Worm (Caenorhabditis elegans) whole organism, L4 larva: ENCODE data around the gene nep-11.

Source experiments
- T26A8.4 ChIP-seq: fragments of 200-800 bp; sonication (Bioruptor generic); IDR thresholded peaks from 2 replicates; pipeline ENCODE4 v1.3.6; 2022; ENCODE audit warnings: missing genetic modification characterization, missing compliant biosample characterization
- Y48G9A.11 ChIP-seq: fragments of 200-800 bp; sonication (Bioruptor generic); IDR thresholded peaks from 2 replicates; pipeline ENCODE4 v1.3.6; 2022; ENCODE audit warnings: missing genetic modification reagents, missing genetic modification characterization, missing compliant biosample characterization
- aha-1 ChIP-seq: fragments of 150-350 bp; peaks from one replicate; lab custom pipeline; 2014; ENCODE audit warnings: missing biosample characterization, missing genetic modification characterization
- ama-1 ChIP-seq: fragments of 150-350 bp; optimal IDR thresholded peaks from 2 replicates; lab custom pipeline; 2014; ENCODE audit warnings: inconsistent platforms, mixed read lengths
- cey-2 ChIP-seq: sonication (generic microtip); optimal IDR thresholded peaks from 3 replicates; lab custom pipeline; 2017; ENCODE audit warnings: missing genetic modification characterization, mild to moderate bottlenecking, missing compliant biosample characterization, antibody characterized with exemption, borderline replicate concordance; ENCODE audit not compliant: insufficient read depth
- egl-27 ChIP-seq: sonication (generic microtip); optimal IDR thresholded peaks from 3 replicates; lab custom pipeline; 2017; ENCODE audit warnings: missing biosample characterization, missing genetic modification reagents, missing genetic modification characterization
- fkh-10 ChIP-seq: fragments of 150-350 bp; optimal IDR thresholded peaks from 2 replicates; lab custom pipeline; 2014; ENCODE audit warnings: missing biosample characterization, missing genetic modification reagents, missing genetic modification characterization
- fos-1 ChIP-seq: fragments of 150-350 bp; optimal IDR thresholded peaks from 2 replicates; lab custom pipeline; 2014; ENCODE audit warnings: missing biosample characterization, missing genetic modification characterization
- hlh-11 ChIP-seq: fragments of 200-800 bp; sonication (Bioruptor generic); optimal IDR thresholded peaks from 2 replicates; lab custom pipeline; 2018; ENCODE audit warnings: mild to moderate bottlenecking, missing genetic modification characterization, missing compliant biosample characterization
- hlh-30 ChIP-seq: sonication (generic microtip); optimal IDR thresholded peaks from 2 replicates; lab custom pipeline; 2017; ENCODE audit warnings: antibody characterized with exemption, mild to moderate bottlenecking, missing genetic modification characterization, missing compliant biosample characterization; ENCODE audit not compliant: insufficient read depth
- lsy-2 ChIP-seq, 2 experiments: fragments of 150-350 bp in 1 of 2; sonication (generic microtip) in 1 of 2; optimal IDR thresholded peaks; 2 replicates each; lab custom pipeline; 2014 to 2017; ENCODE audit warnings: missing biosample characterization in 2 of 2, missing genetic modification characterization in 2 of 2
- nhr-237 ChIP-seq: sonication (generic microtip); optimal IDR thresholded peaks from 2 replicates; lab custom pipeline; 2017; ENCODE audit warnings: missing biosample characterization, missing genetic modification characterization
- pqm-1 ChIP-seq: sonication (generic microtip); optimal IDR thresholded peaks from 2 replicates; lab custom pipeline; 2017; ENCODE audit warnings: missing biosample characterization, missing genetic modification characterization

ce11 chrII:3439842-3440640, 14.7 kb upstream of the nep-11 start:
- TF ChIP-seq aha-1, result no peak
- TF ChIP-seq ama-1 (lab: Kevin White, UChicago), result no peak
- TF ChIP-seq Y48G9A.11 (GFP tag; lab: Robert Waterston, UW), result no peak
- TF ChIP-seq fkh-10 (GFP tag; lab: Kevin White, UChicago), result no peak
- no peak for TF ChIP-seq hlh-11 (tag; lab: Kevin White, UChicago)
- no peak for TF ChIP-seq lsy-2 (tag; optimal IDR thresholded peaks at IDR 0.05; lab: Kevin White, UChicago)
- peak; percentile 55 for TF ChIP-seq pqm-1
- TF ChIP-seq nhr-237 (tag; lab: Kevin White, UChicago), result no peak
- no peak for TF ChIP-seq hlh-30 (tag; lab: Kevin White, UChicago)
- TF ChIP-seq cey-2 (tag; lab: Kevin White, UChicago), result no peak
- no peak for TF ChIP-seq fos-1 (tag; lab: Kevin White, UChicago)
- TF ChIP-seq T26A8.4 (GFP tag; lab: Robert Waterston, UW), result no peak
- no peak for TF ChIP-seq egl-27 (tag; lab: Kevin White, UChicago)
